Fruit fly (Drosophila melanogaster) whole organism, embryonic: ENCODE measurements around the gene Hph.

ENCODE experiments used
- ATbp ChIP-seq: fragments of 200-800 bp; sonication (Bioruptor generic); optimal IDR thresholded peaks from 2 replicates; lab custom pipeline; 2017; ENCODE audit warnings: missing biosample characterization, mild to moderate bottlenecking, missing genetic modification characterization, missing genetic modification reagents
- C15 ChIP-seq: fragments of 200-800 bp; sonication (Bioruptor generic); IDR thresholded peaks from 3 replicates; pipeline ENCODE4 v1.3.6; 2022; ENCODE audit warnings: missing biosample characterization, missing genetic modification characterization
- CG10543 ChIP-seq: fragments of 200-800 bp; sonication (Bioruptor generic); optimal IDR thresholded peaks from 3 replicates; lab custom pipeline; 2017; ENCODE audit warnings: missing biosample characterization, mild to moderate bottlenecking, missing genetic modification characterization, moderate library complexity
- CG11504 ChIP-seq: fragments of 200-800 bp; sonication (Bioruptor generic); optimal IDR thresholded peaks from 3 replicates; lab custom pipeline; 2019; ENCODE audit warnings: missing biosample characterization, mild to moderate bottlenecking, missing genetic modification characterization, moderate library complexity
- CG17361 ChIP-seq: fragments of 200-800 bp; sonication (Bioruptor generic); IDR thresholded peaks from 3 replicates; pipeline ENCODE4 v1.3.6; 2022; ENCODE audit warnings: missing biosample characterization, missing genetic modification characterization
- CG17568 ChIP-seq: fragments of 200-800 bp; sonication (Bioruptor generic); optimal IDR thresholded peaks from 2 replicates; lab custom pipeline; 2018; ENCODE audit warnings: missing biosample characterization, mild to moderate bottlenecking, missing genetic modification characterization, moderate library complexity
- CG18011 ChIP-seq: fragments of 200-800 bp; sonication (Bioruptor generic); optimal IDR thresholded peaks from 2 replicates; lab custom pipeline; 2017; ENCODE audit warnings: missing biosample characterization, missing genetic modification characterization, mild to moderate bottlenecking, moderate library complexity, missing genotype
- CG18619 ChIP-seq: fragments of 200-800 bp; sonication (Bioruptor generic); optimal IDR thresholded peaks from 3 replicates; lab custom pipeline; 2017; ENCODE audit warnings: missing biosample characterization, mild to moderate bottlenecking, missing genetic modification characterization
- CG18764 ChIP-seq: fragments of 200-800 bp; sonication (Bioruptor generic); optimal IDR thresholded peaks from 3 replicates; lab custom pipeline; 2016; ENCODE audit warnings: missing biosample characterization, missing genetic modification characterization
- CG2678 ChIP-seq: fragments of 200-800 bp; sonication (Bioruptor generic); optimal IDR thresholded peaks from 3 replicates; lab custom pipeline; 2019; ENCODE audit warnings: missing biosample characterization, mild to moderate bottlenecking, missing genetic modification characterization, moderate library complexity
- CG31224 ChIP-seq: fragments of 200-800 bp; sonication (Bioruptor generic); IDR thresholded peaks from 2 replicates; pipeline ENCODE4 v1.3.6; 2022; ENCODE audit warnings: missing biosample characterization, missing genetic modification characterization
- CG33213 ChIP-seq: fragments of 200-800 bp; sonication (Bioruptor generic); optimal IDR thresholded peaks from 3 replicates; lab custom pipeline; 2016; ENCODE audit warnings: missing biosample characterization, missing genetic modification characterization
- CG34376 ChIP-seq: fragments of 200-800 bp; sonication (Bioruptor generic); optimal IDR thresholded peaks from 2 replicates; lab custom pipeline; 2018; ENCODE audit warnings: missing biosample characterization, mild to moderate bottlenecking, missing genetic modification characterization
- CG3726 ChIP-seq: fragments of 200-800 bp; sonication (Bioruptor generic); IDR thresholded peaks from 3 replicates; pipeline ENCODE4, ENCODE4 v1.3.6; 2022; ENCODE audit warnings: missing biosample characterization, missing genetic modification characterization
- CG7745 ChIP-seq: fragments of 200-800 bp; sonication (Bioruptor generic); optimal IDR thresholded peaks from 2 replicates; lab custom pipeline; 2018; ENCODE audit warnings: missing biosample characterization, mild to moderate bottlenecking, missing genetic modification characterization, moderate library complexity
- CHES-1-like ChIP-seq: fragments of 200-800 bp; sonication (Bioruptor generic); optimal IDR thresholded peaks from 2 replicates; lab custom pipeline; 2016; ENCODE audit warnings: missing biosample characterization, missing genetic modification characterization
- Deaf1 ChIP-seq: fragments of 200-800 bp; optimal IDR thresholded peaks from 3 replicates; lab custom pipeline; 2019; ENCODE audit warnings: missing biosample characterization, mild to moderate bottlenecking, missing genetic modification characterization, moderate library complexity
- Ets65A ChIP-seq: fragments of 200-800 bp; sonication (Bioruptor generic); peaks from one replicate; lab custom pipeline; 2016; ENCODE audit warnings: missing biosample characterization, missing genetic modification characterization
- Fer2 ChIP-seq: fragments of 200-800 bp; sonication (Bioruptor generic); optimal IDR thresholded peaks from 2 replicates; lab custom pipeline; 2018; ENCODE audit warnings: missing biosample characterization, mild to moderate bottlenecking, missing genetic modification characterization, moderate library complexity
- MBD-R2 ChIP-seq: fragments of 200-800 bp; sonication (Bioruptor generic); IDR thresholded peaks from 2 replicates; pipeline ENCODE4 v1.3.6; 2022; ENCODE audit warnings: missing biosample characterization, missing genetic modification characterization
- MTF-1 ChIP-seq: fragments of 200-800 bp; sonication (Bioruptor generic); optimal IDR thresholded peaks from 2 replicates; lab custom pipeline; 2018; ENCODE audit warnings: missing biosample characterization, mild to moderate bottlenecking, missing genetic modification characterization, borderline replicate concordance
- NC2β ChIP-seq: fragments of 200-800 bp; sonication (Bioruptor generic); optimal IDR thresholded peaks from 2 replicates; lab custom pipeline; 2016; ENCODE audit warnings: missing biosample characterization, missing genetic modification characterization
- Nf-YA ChIP-seq: fragments of 200-800 bp; sonication (Bioruptor generic); IDR thresholded peaks from 2 replicates; pipeline ENCODE4 v1.3.6; 2022; ENCODE audit warnings: missing biosample characterization, missing genetic modification characterization
- Nf-YC ChIP-seq: fragments of 200-800 bp; optimal IDR thresholded peaks from 3 replicates; lab custom pipeline; 2019; ENCODE audit warnings: missing biosample characterization, mild to moderate bottlenecking, missing genetic modification characterization, moderate library complexity
- Tbp ChIP-seq: fragments of >200 bp; optimal IDR thresholded peaks from 2 replicates; lab custom pipeline; 2018; ENCODE audit warnings: missing biosample characterization, missing genetic modification characterization
- Trl ChIP-seq, 3 experiments: fragments of >200 bp in 2 of 3; fragments of 200-800 bp in 1 of 3; sonication (Bioruptor generic) in 1 of 3; optimal IDR thresholded peaks; 2 replicates in 1 of 3; 3 replicates in 2 of 3; lab custom pipeline; 2016 to 2017; ENCODE audit warnings: missing biosample characterization in 1 of 3, missing genetic modification characterization in 1 of 3
- Vsx1 ChIP-seq: fragments of 200-800 bp; sonication (Bioruptor generic); optimal IDR thresholded peaks from 2 replicates; lab custom pipeline; 2017; ENCODE audit warnings: missing biosample characterization, mild to moderate bottlenecking, missing genetic modification characterization, missing genetic modification reagents
- al ChIP-seq: fragments of 200-800 bp; sonication (Bioruptor generic); IDR thresholded peaks from 2 replicates; pipeline ENCODE4 v1.3.6; 2022; ENCODE audit warnings: missing biosample characterization, missing genetic modification characterization
- amos ChIP-seq: fragments of 200-800 bp; sonication (Bioruptor generic); IDR thresholded peaks from 2 replicates; pipeline ENCODE4 v1.3.6; 2022; ENCODE audit warnings: missing biosample characterization, missing genetic modification characterization; ENCODE audit not compliant: partially characterized antibody
- dati ChIP-seq: fragments of 200-800 bp; sonication (Bioruptor generic); IDR thresholded peaks from 2 replicates; pipeline ENCODE4 v1.3.6; 2022; ENCODE audit warnings: missing biosample characterization, missing genetic modification characterization
- dmrt99B ChIP-seq: fragments of 200-800 bp; sonication (Bioruptor generic); optimal IDR thresholded peaks from 2 replicates; lab custom pipeline; 2018; ENCODE audit warnings: missing biosample characterization, mild to moderate bottlenecking, missing genetic modification characterization, moderate library complexity
- fd64A ChIP-seq: fragments of 200-800 bp; sonication (Bioruptor generic); optimal IDR thresholded peaks from 3 replicates; lab custom pipeline; 2018; ENCODE audit warnings: missing biosample characterization, mild to moderate bottlenecking, missing genetic modification characterization
- fru ChIP-seq: fragments of >200 bp; optimal IDR thresholded peaks from 2 replicates; lab custom pipeline; 2017
- grn ChIP-seq: fragments of 200-800 bp; sonication (Bioruptor generic); optimal IDR thresholded peaks from 3 replicates; lab custom pipeline; 2017; ENCODE audit warnings: missing biosample characterization, missing genetic modification characterization
- hb ChIP-seq: fragments of 200-800 bp; sonication (Bioruptor generic); IDR thresholded peaks from 3 replicates; pipeline ENCODE4 v1.3.6; 2022; ENCODE audit warnings: missing biosample characterization, missing genetic modification characterization; ENCODE audit not compliant: partially characterized antibody
- insv ChIP-seq, 2 experiments: fragments of 200-800 bp; sonication (Bioruptor generic); optimal IDR thresholded peaks; 3 replicates each; lab custom pipeline; 2016 to 2018; ENCODE audit warnings: missing biosample characterization in 2 of 2, missing genetic modification characterization in 2 of 2
- nau ChIP-seq: fragments of 200-800 bp; sonication (Bioruptor generic); optimal IDR thresholded peaks from 3 replicates; lab custom pipeline; 2017; ENCODE audit warnings: missing biosample characterization, mild to moderate bottlenecking, missing genetic modification characterization, missing genetic modification reagents
- oc ChIP-seq: fragments of 200-800 bp; sonication (Bioruptor generic); optimal IDR thresholded peaks from 2 replicates; lab custom pipeline; 2018; ENCODE audit warnings: missing biosample characterization, mild to moderate bottlenecking, missing genetic modification characterization, moderate library complexity
- org-1 ChIP-seq: fragments of 200-800 bp; sonication (Bioruptor generic); optimal IDR thresholded peaks from 2 replicates; lab custom pipeline; 2017; ENCODE audit warnings: missing biosample characterization, missing genetic modification characterization
- prd ChIP-seq, 3 experiments: fragments of >200 bp in 2 of 3; fragments of 200-800 bp in 1 of 3; sonication (Bioruptor generic) in 1 of 3; optimal IDR thresholded peaks in 2 of 3; IDR thresholded peaks in 1 of 3; 2 replicates in 2 of 3; 3 replicates in 1 of 3; pipeline versions ENCODE4 v1.3.6 to Lab custom; 2017 to 2022; ENCODE audit warnings: missing biosample characterization in 1 of 3, missing genetic modification characterization in 1 of 3
- pros ChIP-seq: fragments of 200-800 bp; sonication (Bioruptor generic); optimal IDR thresholded peaks from 3 replicates; lab custom pipeline; 2019; ENCODE audit warnings: missing biosample characterization, mild to moderate bottlenecking, missing genetic modification characterization, moderate library complexity
- pzg ChIP-seq: fragments of 200-800 bp; sonication (Bioruptor generic); optimal IDR thresholded peaks from 3 replicates; lab custom pipeline; 2018; ENCODE audit warnings: missing biosample characterization, mild to moderate bottlenecking, missing genetic modification characterization, moderate library complexity
- slbo ChIP-seq: fragments of 200-800 bp; sonication (Bioruptor generic); IDR thresholded peaks from 2 replicates; pipeline ENCODE4 v1.3.6; 2022; ENCODE audit warnings: missing biosample characterization, missing genetic modification characterization
- slou ChIP-seq: fragments of 200-800 bp; sonication (Bioruptor generic); optimal IDR thresholded peaks from 3 replicates; lab custom pipeline; 2016; ENCODE audit warnings: missing biosample characterization, missing genetic modification characterization
- twi ChIP-seq: fragments of 200-800 bp; optimal IDR thresholded peaks from 2 replicates; lab custom pipeline; 2019; ENCODE audit warnings: missing biosample characterization, mild to moderate bottlenecking, missing genetic modification characterization, moderate library complexity
- unpg ChIP-seq: fragments of 200-800 bp; sonication (Bioruptor generic); optimal IDR thresholded peaks from 3 replicates; lab custom pipeline; 2018; ENCODE audit warnings: missing biosample characterization, mild to moderate bottlenecking, missing genetic modification characterization, moderate library complexity
- vfl ChIP-seq: fragments of 200-800 bp; sonication (Bioruptor generic); optimal IDR thresholded peaks from 2 replicates; lab custom pipeline; 2016; ENCODE audit warnings: missing biosample characterization, missing genetic modification characterization
- wor ChIP-seq: fragments of 200-800 bp; sonication (Bioruptor generic); IDR thresholded peaks from 2 replicates; pipeline ENCODE4 v1.3.6; 2022; ENCODE audit warnings: missing biosample characterization, missing genetic modification characterization

Gene Hph

DNA sequence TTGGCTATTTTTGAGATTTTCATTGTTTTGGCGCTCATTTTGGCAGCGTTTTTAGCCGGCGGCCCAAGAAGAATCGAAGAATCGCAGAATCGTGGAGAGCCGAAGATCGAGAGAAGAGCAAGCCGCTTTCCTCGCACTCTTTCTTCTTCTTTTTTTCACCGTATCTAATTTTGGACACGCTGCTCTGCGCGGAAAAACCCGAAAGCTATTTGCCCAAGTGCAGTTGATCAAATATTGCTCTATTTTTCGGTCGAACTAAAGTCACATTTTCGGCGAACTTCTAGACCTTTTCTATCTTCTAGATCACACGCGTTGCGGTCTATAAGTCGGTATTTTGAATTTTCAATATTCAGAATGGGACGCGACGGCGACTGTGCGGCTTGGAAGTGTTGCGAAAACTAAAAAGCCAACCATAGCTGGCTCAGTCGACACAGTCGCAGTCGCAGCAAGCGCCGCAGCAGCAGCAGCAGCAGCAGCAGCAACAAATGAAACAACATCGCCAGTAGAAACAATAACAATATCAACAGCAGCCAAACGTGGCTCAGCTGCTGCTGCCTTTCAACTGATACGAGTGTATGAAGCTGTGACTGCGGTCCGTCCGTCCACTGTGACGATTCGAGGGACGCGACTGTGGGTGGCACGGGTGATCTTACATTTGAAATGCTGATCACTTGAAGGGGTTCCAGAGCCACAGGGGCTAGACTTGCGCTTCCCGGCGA lies 30.2 kb downstream of the Hph start (continued):
- TF ChIP-seq vfl (GFP tag; lab: Kevin White, UChicago) = no peak
- no peak for TF ChIP-seq Fer2 (tag; lab: Kevin White, UChicago)
- peak; percentile 17 for TF ChIP-seq nau
- TF ChIP-seq CG2678 = no peak
- TF ChIP-seq fru (lab: Kevin White, UChicago) = no peak
- no peak for TF ChIP-seq CG7745 (tag; lab: Kevin White, UChicago)
- TF ChIP-seq CG10543 (GFP tag; lab: Kevin White, UChicago) = peak; percentile 55
- TF ChIP-seq slou (GFP tag; lab: Kevin White, UChicago) = no peak
- peak; percentile 34; the same call in 1 of the 2 replicates for TF ChIP-seq al
- 0 out of 3 replicates have a peak, but pooled peaks have one; percentile 10 for TF ChIP-seq hb (GFP tag; lab: Robert Waterston, UW)
- TF ChIP-seq dati (GFP tag; lab: Robert Waterston, UW) = no peak
- TF ChIP-seq MBD-R2 (GFP tag; lab: Robert Waterston, UW) = no peak
- no peak for TF ChIP-seq CG17361 (GFP tag; lab: Robert Waterston, UW)
- no peak for TF ChIP-seq pros (GFP tag; lab: Kevin White, UChicago)
- no peak for TF ChIP-seq NC2β
- TF ChIP-seq MTF-1 = no peak
- no peak for TF ChIP-seq CG18619 (GFP tag; lab: Kevin White, UChicago)
- TF ChIP-seq Deaf1 = no peak
- no peak for TF ChIP-seq oc (tag; lab: Kevin White, UChicago)
- 0 out of 2 replicates have a peak, but pooled peaks have one; percentile 7 for TF ChIP-seq Nf-YA (GFP tag; lab: Robert Waterston, UW)
- TF ChIP-seq org-1 (GFP tag; lab: Kevin White, UChicago) = no peak
- TF ChIP-seq insv (GFP tag; optimal IDR thresholded peaks at IDR 0.05; lab: Kevin White, UChicago) = no peak
- TF ChIP-seq pzg (GFP tag; lab: Kevin White, UChicago) = no peak
- TF ChIP-seq dmrt99B (tag; lab: Kevin White, UChicago) = no peak
- TF ChIP-seq prd (optimal IDR thresholded peaks at IDR 0.05; lab: Kevin White, UChicago) = no peak
- TF ChIP-seq prd (GFP tag; IDR thresholded peaks at IDR 0.05; lab: Robert Waterston, UW) = 0 out of 3 replicates have a peak, but pooled peaks have one; percentile 4
- no peak for TF ChIP-seq fd64A (GFP tag; lab: Kevin White, UChicago)
- TF ChIP-seq unpg (GFP tag; lab: Kevin White, UChicago) = no peak
- TF ChIP-seq CG18764 (GFP tag; lab: Kevin White, UChicago) = no peak
- peak; percentile 20; the same call in 1 of the 2 replicates for TF ChIP-seq amos
- peak; percentile 26 for TF ChIP-seq CG17568 (GFP tag; lab: Kevin White, UChicago)
- no peak for TF ChIP-seq Tbp (GFP tag; lab: Kevin White, UChicago)
- no peak for TF ChIP-seq twi
- peak; percentile 6; the same call in 1 of the 2 replicates for TF ChIP-seq slbo (GFP tag; lab: Robert Waterston, UW)
- peak; percentile 16 for TF ChIP-seq Nf-YC (tag; lab: Kevin White, UChicago)
- peak; percentile 40 for TF ChIP-seq CG34376 (GFP tag; lab: Kevin White, UChicago)
- no peak for TF ChIP-seq grn (GFP tag; lab: Kevin White, UChicago)
- no peak for TF ChIP-seq CG33213 (GFP tag; lab: Kevin White, UChicago)
- TF ChIP-seq CG11504 (tag; lab: Kevin White, UChicago) = peak; percentile 74
- no peak for TF ChIP-seq CHES-1-like (GFP tag; lab: Kevin White, UChicago)
- no peak for TF ChIP-seq Vsx1 (GFP tag; lab: Kevin White, UChicago)
- no peak for TF ChIP-seq CG18011 (GFP tag; lab: Kevin White, UChicago)
- peak; percentile 41; the same call in 1 of the 3 replicates for TF ChIP-seq CG3726
- peak; percentile 84 for TF ChIP-seq Ets65A (GFP tag; lab: Kevin White, UChicago)
- peak in 1 of 2 experiments; percentile 28 for TF ChIP-seq Trl (optimal IDR thresholded peaks at IDR 0.05; lab: Kevin White, UChicago)
- TF ChIP-seq Trl (GFP tag; optimal IDR thresholded peaks at IDR 0.05; lab: Kevin White, UChicago) = no peak
- TF ChIP-seq wor (GFP tag; lab: Robert Waterston, UW) = no peak
- no peak for TF ChIP-seq C15 (GFP tag; lab: Robert Waterston, UW)
- peak; percentile 68 for TF ChIP-seq ATbp (GFP tag; lab: Kevin White, UChicago)
- TF ChIP-seq CG31224 (GFP tag; lab: Robert Waterston, UW) = no peak
